Fruit fly (Drosophila melanogaster) whole organism, larva: Measurements from ENCODE around the gene Lrch.

ENCODE experiments used
- noc ChIP-seq: fragments of 200-800 bp; sonication (Bioruptor generic); optimal IDR thresholded peaks from 3 replicates; lab custom pipeline; 2019; ENCODE audit warnings: missing biosample characterization, mild to moderate bottlenecking, missing genetic modification characterization, moderate library complexity

Lrch gene

DNA sequence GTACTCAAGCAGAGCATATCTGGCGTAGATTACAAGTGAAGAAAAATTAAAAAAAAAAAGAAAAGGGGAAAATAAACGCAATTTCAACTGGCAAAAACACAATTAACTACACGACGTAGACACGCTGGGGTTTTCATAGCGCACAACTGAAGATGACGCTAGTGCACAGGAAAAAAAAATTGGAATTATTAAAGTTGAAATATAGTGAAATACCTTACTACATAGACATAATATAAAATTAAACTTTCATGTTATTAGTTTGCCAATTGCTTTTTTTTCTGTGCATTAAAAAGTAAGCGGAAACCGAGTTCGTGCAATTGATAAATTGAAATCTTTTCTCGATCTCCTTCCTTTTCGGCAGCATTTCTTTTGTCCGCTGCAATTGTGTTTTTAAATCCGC, 13.5 kb upstream of the Lrch start:
- no peak for TF ChIP-seq noc (tag; lab: Kevin White, UChicago)

DNA sequence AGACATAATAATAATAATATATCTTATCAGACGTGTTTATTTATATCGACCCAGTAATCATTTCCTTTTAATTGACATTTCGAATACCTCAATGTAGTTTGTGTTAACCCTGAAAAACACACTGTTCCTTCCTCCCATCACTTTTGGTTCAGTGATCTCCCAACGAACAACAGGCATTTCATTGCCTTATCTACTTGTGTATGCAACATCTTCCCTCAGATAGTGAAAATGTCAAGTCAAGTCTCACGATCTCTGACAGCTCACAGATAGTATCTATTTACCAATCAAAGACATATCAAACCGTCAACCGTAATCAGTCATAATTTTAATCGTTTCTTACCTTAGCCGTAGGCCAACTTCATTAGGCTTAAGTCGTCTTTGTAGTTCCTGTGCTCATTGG, 11.0 kb upstream of the Lrch start:
- peak; percentile 38 for TF ChIP-seq noc (tag; lab: Kevin White, UChicago)

DNA sequence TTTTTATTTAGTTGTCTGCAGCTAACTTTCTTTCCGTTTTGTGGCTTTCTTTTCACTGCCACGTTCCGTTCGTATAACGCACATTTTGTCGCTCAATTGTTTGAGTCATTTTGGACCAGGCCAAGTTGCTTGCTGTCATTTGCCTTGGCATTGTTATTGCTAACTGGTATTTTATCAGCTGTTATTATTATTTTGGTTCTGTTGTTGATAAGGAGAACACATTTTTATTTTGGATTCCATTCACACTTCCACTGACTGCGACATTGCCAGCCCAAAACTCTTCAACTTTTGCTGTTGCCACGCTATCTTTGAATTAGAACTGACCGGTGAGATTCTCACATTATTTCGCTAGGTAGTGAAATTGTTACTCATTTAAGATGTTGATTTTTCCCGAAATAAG, 6.9 kb upstream of the Lrch start:
- no peak for TF ChIP-seq noc (tag; lab: Kevin White, UChicago)

DNA sequence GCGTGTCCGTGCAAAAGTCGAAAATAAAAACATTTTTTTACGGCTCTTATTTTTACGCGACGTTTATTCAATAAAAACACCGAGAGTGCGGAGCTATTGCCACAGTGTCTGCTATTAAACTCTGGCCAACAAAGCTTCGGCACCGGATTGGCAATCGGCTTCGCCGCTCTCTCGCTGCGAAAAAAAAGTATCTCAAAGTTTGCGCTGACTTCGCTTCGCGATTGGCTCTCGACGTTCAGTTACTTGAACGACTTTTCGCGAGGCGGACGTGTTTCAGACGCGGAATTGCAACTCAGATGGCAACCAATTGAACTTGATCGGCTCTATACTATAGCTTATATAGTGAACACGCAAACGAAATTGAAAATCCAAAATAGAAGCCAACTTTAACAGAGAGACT, 5.2 kb upstream of the Lrch start:
- TF ChIP-seq noc (tag; lab: Kevin White, UChicago): peak; percentile 51

DNA sequence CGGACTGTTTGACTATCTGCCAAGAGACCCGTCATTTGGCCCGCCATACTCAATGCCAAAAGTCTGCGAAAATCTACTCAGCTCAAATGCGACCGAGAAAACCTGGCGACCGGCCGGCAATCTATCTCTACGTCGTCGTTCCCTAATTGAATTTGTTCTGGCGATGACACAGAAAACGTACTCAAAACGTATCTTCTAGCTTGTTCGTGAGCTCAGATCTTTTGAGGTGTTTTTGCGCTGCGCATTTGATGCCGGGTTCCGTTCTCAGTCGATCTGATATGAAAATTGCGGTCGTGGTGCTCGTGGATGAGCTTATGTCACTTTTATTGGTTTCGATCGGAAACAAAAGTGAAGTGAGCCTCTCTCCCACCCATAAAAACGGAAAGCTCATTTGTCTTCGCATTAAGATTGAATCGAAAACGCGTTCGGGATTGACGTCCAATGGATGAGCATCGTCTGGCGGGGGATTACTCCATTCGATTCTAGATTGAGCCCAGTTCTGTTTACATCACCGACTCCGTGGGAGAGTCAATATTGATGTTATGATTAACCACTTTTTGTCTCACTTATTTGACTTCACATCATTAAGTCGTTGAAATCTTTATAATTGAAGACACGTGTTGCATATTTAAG, 3.9 kb upstream of the Lrch start:
- TF ChIP-seq noc (tag; lab: Kevin White, UChicago): peak; percentile 48

DNA sequence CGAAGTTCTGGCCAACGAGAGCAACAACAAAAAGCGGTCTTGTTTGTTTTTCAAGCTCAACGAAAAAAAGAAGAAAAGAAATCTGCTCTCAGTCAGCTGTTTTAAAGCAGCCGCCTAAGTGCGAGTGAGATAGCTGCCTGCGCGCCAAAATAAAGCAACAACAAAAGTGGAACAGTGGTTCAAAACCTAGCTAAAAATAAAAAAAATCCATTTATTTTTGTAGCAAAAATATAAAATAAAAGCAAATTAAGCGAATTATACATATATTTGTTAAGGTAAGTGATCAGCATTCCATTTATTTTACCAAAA, 1.3 kb upstream of the Lrch start:
- no peak for TF ChIP-seq noc (tag; lab: Kevin White, UChicago)

DNA sequence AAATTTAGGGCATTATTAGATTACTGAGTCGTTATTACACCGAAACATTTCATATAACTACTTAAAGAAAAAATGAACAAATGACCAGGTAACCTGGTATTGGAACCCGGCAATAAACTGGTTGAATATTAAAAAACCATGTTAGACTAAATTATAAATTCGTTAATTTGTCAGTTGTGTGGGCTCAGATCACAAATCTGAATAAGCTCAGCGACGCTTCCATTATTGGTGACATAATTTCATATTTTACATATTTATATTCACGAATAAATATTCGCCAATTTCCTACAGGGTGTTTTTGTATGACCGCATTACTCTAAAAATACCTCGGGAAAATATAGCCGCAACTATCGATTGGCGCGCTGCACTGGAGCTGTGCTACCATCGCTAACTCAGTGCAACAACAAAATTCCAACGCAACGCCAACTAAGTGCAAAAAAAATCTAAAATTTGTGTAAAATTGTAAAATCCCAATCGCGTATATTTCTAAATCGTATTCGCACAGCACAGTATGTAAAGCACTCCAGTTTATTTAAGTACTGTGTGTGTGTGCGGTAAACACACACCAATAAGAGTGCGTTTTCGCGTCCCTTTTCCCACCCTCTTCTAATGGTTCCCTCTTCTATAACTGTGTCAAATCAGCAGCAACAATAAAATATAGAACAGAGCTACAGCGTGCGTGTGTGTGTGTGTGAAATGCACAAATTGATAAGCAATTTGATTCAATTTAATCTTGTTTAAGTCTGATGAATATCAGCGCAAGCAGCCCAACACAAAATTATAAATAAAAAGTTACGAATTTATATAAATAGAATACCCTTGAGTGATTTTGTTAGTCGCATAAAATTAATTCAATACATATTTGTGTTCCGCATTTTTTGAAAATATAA, 661 bp upstream of the Lrch start, which contains the start of gene CLIP-190:
TSS of gene CLIP-190 (plus strand) at position 370 of the 890 bp plus-strand sequence.
- no peak for TF ChIP-seq noc (tag; lab: Kevin White, UChicago)

DNA sequence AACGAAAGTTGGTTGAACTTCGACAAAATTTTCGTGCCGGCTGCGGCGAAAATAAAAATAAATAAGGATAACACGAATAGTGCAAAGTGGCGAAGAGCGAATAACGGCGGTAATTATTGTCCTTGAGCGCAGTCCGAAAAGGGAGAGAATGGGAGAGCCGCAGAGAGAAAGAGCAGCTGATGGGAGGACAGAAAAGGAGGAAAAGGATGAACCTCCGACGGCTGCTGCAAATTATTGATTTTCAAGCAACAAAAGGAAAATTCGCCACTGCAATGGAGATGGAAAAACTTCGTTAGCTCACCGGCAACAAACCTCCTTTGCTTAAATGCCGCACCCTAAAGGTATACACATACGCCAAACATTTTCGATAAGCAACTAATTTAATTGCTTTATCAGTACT, 1.1 kb downstream of the Lrch start:
- no peak for TF ChIP-seq noc (tag; lab: Kevin White, UChicago)

DNA sequence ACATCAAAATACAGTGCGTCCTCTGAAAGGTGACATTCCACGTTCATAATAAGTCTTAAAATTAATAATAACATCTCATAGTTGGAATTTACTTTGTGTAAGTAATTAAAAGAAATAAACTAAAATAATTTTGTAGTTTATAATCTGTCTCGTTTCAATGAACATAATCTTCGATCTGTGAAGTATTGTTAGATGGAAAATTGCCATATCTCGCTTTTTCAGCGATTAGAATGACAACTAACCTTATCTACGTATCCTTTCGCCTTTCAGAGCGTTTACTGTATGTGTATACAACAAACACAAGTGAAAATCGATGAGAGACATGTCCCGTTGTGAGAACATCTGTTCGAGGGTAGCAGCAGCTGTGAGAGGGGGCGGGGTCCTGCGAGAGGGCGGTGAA, 1.6 kb downstream of the Lrch start:
- peak; percentile 82 for TF ChIP-seq noc (tag; lab: Kevin White, UChicago)

DNA sequence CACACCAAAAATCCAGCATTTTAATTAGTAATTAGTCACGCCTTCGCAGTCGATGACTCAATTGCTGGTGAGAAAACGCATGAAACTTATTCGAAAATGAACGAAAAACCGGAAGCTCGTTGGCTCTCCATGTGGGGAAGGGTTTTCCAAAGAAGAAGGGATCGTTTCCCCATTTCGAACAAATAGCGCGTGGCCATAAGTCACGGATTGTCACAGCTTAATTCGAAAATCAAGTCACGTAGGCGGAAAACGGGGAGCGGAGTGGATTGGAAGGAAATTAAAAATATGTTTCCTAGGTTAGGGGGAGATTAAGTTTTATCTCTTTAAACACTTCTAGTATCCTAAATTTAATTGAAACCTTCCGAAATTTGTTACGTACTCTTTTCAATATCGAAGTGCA, 2.3 kb downstream of the Lrch start:
- no peak for TF ChIP-seq noc (tag; lab: Kevin White, UChicago)

DNA sequence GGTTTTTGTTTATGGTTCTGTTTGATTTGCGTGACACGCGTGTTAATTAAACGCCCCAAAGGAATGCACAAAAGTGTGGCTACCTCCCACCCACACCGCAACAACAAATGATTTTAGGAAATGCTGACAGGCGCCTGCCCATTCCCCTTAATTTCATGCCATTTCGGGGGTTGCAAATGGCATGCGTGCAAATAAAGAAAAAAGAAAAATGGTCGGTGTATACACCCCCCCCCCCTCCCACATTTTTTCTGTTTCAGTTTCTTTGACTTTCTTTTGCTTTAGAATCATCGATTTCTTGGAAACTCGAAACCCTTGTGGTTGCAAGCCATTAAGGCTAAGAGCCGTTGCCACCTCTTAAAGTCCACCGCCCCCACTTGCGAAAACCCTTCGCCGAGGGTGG, 2.8 kb downstream of the Lrch start:
- no peak for TF ChIP-seq noc (tag; lab: Kevin White, UChicago)

DNA sequence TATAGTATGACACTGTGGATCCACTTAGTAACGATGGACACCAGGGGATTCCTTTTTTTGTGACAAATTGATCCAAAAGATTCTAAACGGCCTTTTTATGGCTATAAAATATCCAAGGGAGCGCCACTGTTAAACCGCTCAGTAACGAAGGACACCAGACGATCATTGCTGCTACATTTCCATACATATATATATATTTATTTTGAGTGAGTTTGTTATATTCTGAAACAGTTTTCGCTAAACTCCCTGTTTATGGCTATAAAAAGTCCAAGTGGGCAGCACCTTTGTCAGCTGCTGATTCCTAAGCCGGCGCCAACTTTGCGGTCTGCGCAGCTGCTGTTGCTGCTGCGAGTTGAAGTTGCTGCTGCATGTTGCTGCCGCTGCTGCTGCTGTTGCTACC, 3.4 kb downstream of the Lrch start:
- TF ChIP-seq noc (tag; lab: Kevin White, UChicago): no peak

DNA sequence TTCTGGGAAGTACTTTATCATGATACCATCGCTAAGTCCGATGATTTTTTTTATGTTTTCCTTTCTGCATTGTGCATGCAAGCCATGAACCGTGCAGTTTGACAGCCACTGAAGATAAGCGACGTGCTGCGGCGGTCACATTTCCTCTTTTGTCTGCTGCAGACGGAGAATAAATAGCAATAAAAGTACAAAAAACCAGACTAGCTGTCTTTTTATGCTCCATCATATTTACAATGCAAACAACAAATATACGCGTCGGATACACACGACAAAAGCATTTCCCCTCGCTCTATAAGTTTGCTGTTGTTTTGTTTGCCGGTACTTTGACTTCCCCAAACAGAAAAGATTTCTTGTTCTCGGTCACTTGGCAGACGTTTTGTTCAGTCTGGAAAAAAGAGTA, 4.1 kb downstream of the Lrch start:
- no peak for TF ChIP-seq noc (tag; lab: Kevin White, UChicago)

DNA sequence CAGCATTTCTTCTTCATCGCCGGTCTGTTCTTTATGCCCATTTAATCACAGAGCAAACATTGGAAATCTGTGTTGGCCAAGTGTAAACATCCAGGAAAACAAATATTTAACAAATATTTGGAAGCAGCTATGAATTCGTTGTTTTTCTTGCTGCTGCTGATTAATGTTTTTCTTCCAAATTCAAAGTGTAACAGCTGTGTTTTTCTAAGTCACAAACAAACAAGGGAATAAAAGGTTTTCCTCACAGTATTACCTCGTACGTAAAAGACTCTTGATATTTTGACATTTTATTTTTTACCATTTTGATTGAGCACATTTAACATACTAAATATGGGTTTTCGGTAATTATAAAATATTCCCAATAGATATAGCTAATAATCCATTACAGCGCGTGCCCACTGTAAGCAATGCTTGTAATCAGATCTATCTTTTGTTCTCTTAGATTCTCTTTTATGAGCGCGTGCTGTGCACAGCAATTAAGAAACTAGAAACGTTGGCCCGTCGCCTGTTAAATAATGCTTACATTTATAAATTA, 5.1 kb downstream of the Lrch start:
- TF ChIP-seq noc (tag; lab: Kevin White, UChicago): peak; percentile 91

DNA sequence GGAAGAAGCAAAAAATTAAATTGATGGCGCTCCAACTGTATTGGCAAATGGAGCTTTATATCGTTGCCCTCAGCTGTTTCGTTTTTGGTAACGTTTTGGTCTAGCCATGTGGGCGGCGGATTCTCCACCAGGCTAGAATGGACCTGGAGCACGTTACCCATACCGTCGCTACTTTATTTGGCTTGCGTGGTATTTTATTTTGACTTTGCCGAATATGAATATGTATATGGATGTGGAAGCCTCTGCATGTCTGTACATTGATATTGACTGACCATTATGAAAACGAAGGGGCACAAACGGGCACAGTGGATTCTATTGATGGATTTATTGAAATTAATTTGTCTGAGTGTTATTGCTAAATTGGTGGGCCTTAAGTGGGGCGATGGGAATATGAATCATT, 6.1 kb downstream of the Lrch start:
- TF ChIP-seq noc (tag; lab: Kevin White, UChicago): no peak

DNA sequence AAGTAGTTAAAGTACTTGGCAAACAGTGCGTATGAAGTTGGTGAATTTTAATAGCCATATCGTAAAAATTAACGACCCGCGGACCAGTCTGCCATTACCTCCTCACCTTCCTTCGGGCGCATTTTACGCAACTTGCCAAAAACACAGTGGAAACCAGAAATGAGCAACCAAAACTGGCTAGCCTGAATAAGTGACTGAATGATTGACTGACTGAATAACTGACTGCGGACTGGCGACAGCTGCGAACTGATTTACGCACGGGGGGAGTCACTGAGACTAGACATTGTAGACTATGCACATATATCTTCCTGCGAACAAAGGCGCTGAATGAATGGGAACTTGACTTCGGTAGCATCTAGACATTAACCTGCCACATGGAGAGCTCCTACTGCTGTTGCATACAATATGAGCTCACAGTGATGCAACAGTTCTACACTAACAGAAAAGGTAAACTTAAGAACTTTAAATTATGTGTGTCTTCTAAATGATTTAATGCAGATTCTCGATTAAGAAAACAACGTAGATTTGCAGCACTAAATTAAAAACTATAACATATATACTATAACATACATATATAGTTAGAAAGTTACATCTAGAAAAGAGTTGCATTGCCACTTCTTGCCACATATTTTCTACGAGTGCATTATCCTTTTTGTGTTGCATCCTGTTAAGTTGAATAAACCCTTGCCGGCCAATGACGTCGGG, 7.8 kb downstream of the Lrch start:
- TF ChIP-seq noc (tag; lab: Kevin White, UChicago): no peak
